Fruit fly (Drosophila melanogaster) whole organism, embryonic: ENCODE results near the gene Trs20.

ENCODE experiments used
- Dll ChIP-seq: fragments of 200-800 bp; sonication (Bioruptor generic); IDR thresholded peaks from 4 replicates; pipeline ENCODE4 v1.3.6; 2022; ENCODE audit warnings: missing biosample characterization, missing genetic modification characterization; ENCODE audit not compliant: partially characterized antibody
- caup ChIP-seq: fragments of 200-800 bp; sonication (Bioruptor generic); optimal IDR thresholded peaks from 3 replicates; lab custom pipeline; 2017; ENCODE audit warnings: missing biosample characterization, mild to moderate bottlenecking, missing genetic modification characterization, moderate library complexity; ENCODE audit not compliant: severe bottlenecking

DNA sequence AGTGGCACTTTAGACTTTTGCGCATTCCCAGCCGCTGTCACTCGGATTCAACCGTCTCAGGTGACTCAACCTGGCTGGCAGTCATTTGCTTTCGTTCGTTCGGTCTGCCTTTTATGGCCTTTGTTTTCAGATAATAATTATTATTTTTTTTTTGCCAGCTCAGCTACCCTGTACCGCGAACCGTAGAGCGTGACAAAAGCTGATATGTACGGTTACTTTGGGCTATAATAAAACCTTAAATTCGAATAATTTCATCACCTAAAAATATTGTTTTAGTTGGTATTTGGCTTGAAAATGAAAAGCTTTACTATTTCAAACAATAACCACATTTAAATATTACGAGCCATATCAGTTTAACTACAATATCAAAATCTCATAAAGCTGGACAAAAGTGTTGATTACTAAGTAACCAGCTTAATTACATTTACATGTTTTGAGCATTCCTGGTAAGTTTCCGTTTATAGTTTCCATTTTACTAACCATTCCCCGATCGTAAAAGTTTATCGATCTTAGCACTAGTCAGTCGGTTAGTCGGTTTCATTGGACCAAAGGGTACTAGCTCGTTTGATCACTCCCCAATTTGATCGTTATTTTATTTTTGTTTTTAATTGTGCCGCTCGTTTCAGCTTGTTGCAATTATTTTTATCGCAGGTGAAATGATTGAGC is 19.6 kb upstream of the Trs20 start:
- TF ChIP-seq caup (GFP tag; lab: Kevin White, UChicago) (no peak), Dll (GFP tag; lab: Robert Waterston, UW) (no peak)
